Fruit fly (Drosophila melanogaster): ENCODE measurements around the gene PTPMT1.

The PTPMT1 gene

dm6 chr3R:23763015-23763414, 4.9 kb downstream of the PTPMT1 start, which contains the start of gene udt (continued):
- TF ChIP-seq stwl (tag; optimal IDR thresholded peaks at IDR 0.05) = peak; percentile 86
- TF ChIP-seq Med (GFP tag) = peak; percentile 78
- TF ChIP-seq lab (GFP tag; optimal IDR thresholded peaks at IDR 0.05) = peak; percentile 29
- TF ChIP-seq ind (GFP tag; optimal IDR thresholded peaks at IDR 0.05) = peak; percentile 14
- TF ChIP-seq CG2116 (GFP tag; optimal IDR thresholded peaks at IDR 0.05) = peak; percentile 19
- TF ChIP-seq CG11247 (GFP tag; IDR thresholded peaks at IDR 0.05) = 0 out of 2 replicates have a peak, but pooled peaks have one; percentile 22
- TF ChIP-seq CG13287 (GFP tag; IDR thresholded peaks at IDR 0.05; ENCODE audit: partially characterized antibody) = peak; percentile 33; the same call in 1 of the 2 replicates
- TF ChIP-seq vvl (GFP tag; IDR thresholded peaks at IDR 0.05) = peak; percentile 27; the same call in 1 of the 2 replicates
- no peak for TF ChIP-seq crp (GFP tag; optimal IDR thresholded peaks at IDR 0.05)
- TF ChIP-seq Hr3 (GFP tag; optimal IDR thresholded peaks at IDR 0.05) = no peak
- TF ChIP-seq Bgb (GFP tag; IDR thresholded peaks at IDR 0.05; ENCODE audit: partially characterized antibody) = peak; percentile 8; the same call in 1 of the 2 replicates
- TF ChIP-seq Xrp1 (GFP tag; IDR thresholded peaks at IDR 0.05) = 0 out of 2 replicates have a peak, but pooled peaks have one; percentile 14
- TF ChIP-seq onecut (GFP tag; IDR thresholded peaks at IDR 0.05) = peak; percentile 15; the same call in 1 of the 2 replicates
- peak; percentile 13 for TF ChIP-seq lilli (GFP tag; optimal IDR thresholded peaks at IDR 0.05)
- no peak for TF ChIP-seq Atf6 (GFP tag; IDR thresholded peaks at IDR 0.05)
- peak; percentile 35 for TF ChIP-seq Camta (GFP tag; optimal IDR thresholded peaks at IDR 0.05)
- TF ChIP-seq CG10654 (GFP tag; optimal IDR thresholded peaks at IDR 0.05) = peak; percentile 6
- TF ChIP-seq Hr78 (GFP tag; optimal IDR thresholded peaks at IDR 0.05) = no peak
- TF ChIP-seq wdn (GFP tag; IDR thresholded peaks at IDR 0.05) = no peak
- TF ChIP-seq Dll (GFP tag; IDR thresholded peaks at IDR 0.05; ENCODE audit: partially characterized antibody) = peak; percentile 44; the same call in 1 of the 4 replicates
- TF ChIP-seq Hand (GFP tag; optimal IDR thresholded peaks at IDR 0.05) = no peak
- TF ChIP-seq CG10462 (GFP tag; optimal IDR thresholded peaks at IDR 0.05) = no peak
- peak; percentile 32; the same call in 1 of the 2 replicates for TF ChIP-seq MBD-R2 (GFP tag; IDR thresholded peaks at IDR 0.05)
- peak; percentile 27 for TF ChIP-seq Dp (GFP tag; optimal IDR thresholded peaks at IDR 0.05)
- peak; percentile 38; the same call in 1 of the 2 replicates for TF ChIP-seq ara (GFP tag; IDR thresholded peaks at IDR 0.05)
- peak; percentile 94 for TF ChIP-seq CG10267 (tag; optimal IDR thresholded peaks at IDR 0.05)
- TF ChIP-seq CG34422 (GFP tag; IDR thresholded peaks at IDR 0.05) = 0 out of 3 replicates have a peak, but pooled peaks have one; percentile 15
- no peak for TF ChIP-seq nerfin-1 (tag; optimal IDR thresholded peaks at IDR 0.05)

dm6 chr3R:23763622-23764273, 5.6 kb downstream of the PTPMT1 start, which contains the start of gene Lsd-1:
TSS of gene Lsd-1 (plus strand) at chr3R:23763857.
- TF ChIP-seq CG7987 (GFP tag; optimal IDR thresholded peaks at IDR 0.05) = peak; percentile 50
- no peak for TF ChIP-seq da (GFP tag; optimal IDR thresholded peaks at IDR 0.05)
- peak; percentile 3 for TF ChIP-seq exex (tag; optimal IDR thresholded peaks at IDR 0.05)
- TF ChIP-seq hkb (optimal IDR thresholded peaks at IDR 0.05) = no peak
- no peak for TF ChIP-seq hkb (GFP tag; IDR thresholded peaks at IDR 0.05)
- no peak for TF ChIP-seq knrl (GFP tag; IDR thresholded peaks at IDR 0.05; ENCODE audit: partially characterized antibody)
- no peak for TF ChIP-seq lab (GFP tag; optimal IDR thresholded peaks at IDR 0.05)
- no peak for TF ChIP-seq Nf-YC (tag; optimal IDR thresholded peaks at IDR 0.05)
- TF ChIP-seq Eip74EF (GFP tag; optimal IDR thresholded peaks at IDR 0.05) = no peak
- TF ChIP-seq nom (GFP tag; optimal IDR thresholded peaks at IDR 0.05) = peak; percentile 84
- TF ChIP-seq ash1 (GFP tag; optimal IDR thresholded peaks at IDR 0.05) = no peak
- TF ChIP-seq CG34376 (GFP tag; optimal IDR thresholded peaks at IDR 0.05) = peak; percentile 83
- no peak for TF ChIP-seq sc (optimal IDR thresholded peaks at IDR 0.05)
- no peak for TF ChIP-seq sc (GFP tag; optimal IDR thresholded peaks at IDR 0.05)
- no peak for TF ChIP-seq Hr39 (optimal IDR thresholded peaks at IDR 0.05)
- no peak for TF ChIP-seq Oli (tag; optimal IDR thresholded peaks at IDR 0.05)
- TF ChIP-seq mirr (GFP tag; optimal IDR thresholded peaks at IDR 0.05) = peak; percentile 28
- peak; percentile 61 for TF ChIP-seq sug (tag; optimal IDR thresholded peaks at IDR 0.05)
- TF ChIP-seq CG13287 (GFP tag; IDR thresholded peaks at IDR 0.05; ENCODE audit: partially characterized antibody) = no peak
- no peak for TF ChIP-seq wor (GFP tag; IDR thresholded peaks at IDR 0.05)
- TF ChIP-seq gem (tag; optimal IDR thresholded peaks at IDR 0.05) = peak; percentile 7
- TF ChIP-seq Drgx (GFP tag; IDR thresholded peaks at IDR 0.05) = peak; percentile 45; the same call in 1 of the 2 replicates
- TF ChIP-seq CG2120 (GFP tag; optimal IDR thresholded peaks at IDR 0.05) = no peak
